Fruit fly (Drosophila melanogaster): ENCODE results near the gene Alp12.
A peak's percentile ranks its signal among the peaks of the same experiment; 100 is the strongest.

Alp12 gene

DNA sequence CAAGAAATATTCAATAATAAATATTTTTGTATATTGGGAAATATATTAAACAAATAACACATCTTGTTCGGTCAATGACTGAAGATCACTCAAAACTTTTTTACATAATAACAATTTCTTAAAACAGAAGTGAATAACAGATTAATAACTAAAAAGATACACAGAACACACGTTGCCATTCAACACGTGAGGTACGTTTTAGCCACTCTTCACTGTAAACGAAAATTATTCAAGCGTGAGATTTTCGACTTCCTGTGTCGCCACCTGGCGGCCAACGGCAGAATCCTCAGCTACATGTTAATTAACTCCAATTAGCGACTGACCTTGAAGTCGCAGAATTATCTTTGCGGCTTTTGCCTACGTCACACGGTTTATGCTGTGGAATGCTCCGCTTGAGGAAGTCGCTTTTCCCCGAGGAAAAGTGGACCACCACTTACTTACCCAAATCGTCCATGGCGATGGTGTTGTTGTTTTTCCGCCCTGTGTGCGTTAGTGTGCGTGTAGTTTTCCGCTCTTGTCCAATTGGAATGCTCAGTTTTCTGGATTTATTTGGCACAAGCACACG is 2.0 kb downstream of the Alp12 start (continued):
- peak; percentile 82 for TF ChIP-seq dysf (GFP tag; IDR thresholded peaks at IDR 0.05)
- peak; percentile 16 for TF ChIP-seq HmgD (GFP tag; optimal IDR thresholded peaks at IDR 0.05)
- peak; percentile 59 for TF ChIP-seq CG1603 (tag; optimal IDR thresholded peaks at IDR 0.05)
- no peak for TF ChIP-seq CG31365 (tag; optimal IDR thresholded peaks at IDR 0.05)
- peak; percentile 42 for TF ChIP-seq shn (GFP tag; optimal IDR thresholded peaks at IDR 0.05)
- peak; percentile 75 for TF ChIP-seq Xrp1 (GFP tag; IDR thresholded peaks at IDR 0.05)
- TF ChIP-seq pan (optimal IDR thresholded peaks at IDR 0.05), result no peak
- TF ChIP-seq pan (GFP tag; optimal IDR thresholded peaks at IDR 0.05 in 1 of 2, IDR thresholded peaks at IDR 0.05 in 1 of 2), result peak in 1 of 2 experiments; percentile 79
- TF ChIP-seq CG1024 (GFP tag; IDR thresholded peaks at IDR 0.05), result no peak
- TF ChIP-seq E2f1 (GFP tag; IDR thresholded peaks at IDR 0.05), result peak; percentile 69
- peak; percentile 9 for TF ChIP-seq CG4617 (GFP tag; optimal IDR thresholded peaks at IDR 0.05; ENCODE audit: borderline replicate concordance)
- TF ChIP-seq trh (GFP tag; optimal IDR thresholded peaks at IDR 0.05), result peak; percentile 13
- TF ChIP-seq CG12659 (GFP tag; optimal IDR thresholded peaks at IDR 0.05), result peak; percentile 59
- no peak for TF ChIP-seq ash1 (GFP tag; optimal IDR thresholded peaks at IDR 0.05)
- peak; percentile 11 for TF ChIP-seq corto (GFP tag; optimal IDR thresholded peaks at IDR 0.05)
- TF ChIP-seq CG3407 (GFP tag; optimal IDR thresholded peaks at IDR 0.05), result peak; percentile 30
- TF ChIP-seq CG18619 (GFP tag; optimal IDR thresholded peaks at IDR 0.05), result peak; percentile 65
- TF ChIP-seq CG2678 (tag; optimal IDR thresholded peaks at IDR 0.05), result peak; percentile 84
- peak; percentile 64 for TF ChIP-seq CG30431 (GFP tag; optimal IDR thresholded peaks at IDR 0.05)
- peak; percentile 71; the same call in 1 of the 3 replicates for TF ChIP-seq CG3726 (GFP tag; IDR thresholded peaks at IDR 0.05)
- TF ChIP-seq CG34422 (GFP tag; IDR thresholded peaks at IDR 0.05), result peak; percentile 55; the same call in 2 of the 3 replicates
- TF ChIP-seq caup (GFP tag; optimal IDR thresholded peaks at IDR 0.05; ENCODE audit: severe bottlenecking), result peak; percentile 50
- no peak for TF ChIP-seq Tbp (GFP tag; optimal IDR thresholded peaks at IDR 0.05)
- peak; percentile 74 for TF ChIP-seq Oli (tag; optimal IDR thresholded peaks at IDR 0.05)
- TF ChIP-seq CG1529 (GFP tag; optimal IDR thresholded peaks at IDR 0.05), result peak; percentile 52
- TF ChIP-seq CG11085 (GFP tag; IDR thresholded peaks at IDR 0.05), result peak; percentile 51
- peak; percentile 73 for TF ChIP-seq en (GFP tag; optimal IDR thresholded peaks at IDR 0.05)
- TF ChIP-seq CG11247 (GFP tag; IDR thresholded peaks at IDR 0.05), result peak; percentile 60
- TF ChIP-seq gem (tag; optimal IDR thresholded peaks at IDR 0.05), result peak; percentile 85
- TF ChIP-seq zfh2 (GFP tag; optimal IDR thresholded peaks at IDR 0.05), result peak; percentile 40
- peak; percentile 66 for TF ChIP-seq Blimp-1 (GFP tag; optimal IDR thresholded peaks at IDR 0.05)
- peak; percentile 44 for TF ChIP-seq CG5180 (GFP tag; optimal IDR thresholded peaks at IDR 0.05)
- TF ChIP-seq Sin3A (optimal IDR thresholded peaks at IDR 0.05), result no peak
- TF ChIP-seq CG11398 (GFP tag; optimal IDR thresholded peaks at IDR 0.05), result no peak
- peak; percentile 68 for TF ChIP-seq sisA (GFP tag; IDR thresholded peaks at IDR 0.05)
- no peak for TF ChIP-seq C15 (GFP tag; IDR thresholded peaks at IDR 0.05)
- peak; percentile 87 to 93 for TF ChIP-seq insv (GFP tag; optimal IDR thresholded peaks at IDR 0.05)
- TF ChIP-seq CG4424 (GFP tag; optimal IDR thresholded peaks at IDR 0.05), result peak; percentile 74
- TF ChIP-seq Ssrp (tag; optimal IDR thresholded peaks at IDR 0.05), result peak; percentile 70
- peak; percentile 64 for TF ChIP-seq gsb-n (tag; optimal IDR thresholded peaks at IDR 0.05)
- no peak for TF ChIP-seq Neu2 (GFP tag; optimal IDR thresholded peaks at IDR 0.05; ENCODE audit: borderline replicate concordance)
- no peak for TF ChIP-seq ems (GFP tag; optimal IDR thresholded peaks at IDR 0.05)
- TF ChIP-seq ind (GFP tag; optimal IDR thresholded peaks at IDR 0.05), result peak; percentile 76
- TF ChIP-seq CG17612 (GFP tag; IDR thresholded peaks at IDR 0.05), result 0 out of 2 replicates have a peak, but pooled peaks have one; percentile 4
- peak; percentile 16 for TF ChIP-seq Bteb2 (GFP tag; optimal IDR thresholded peaks at IDR 0.05)
- peak; percentile 35 for TF ChIP-seq CG10654 (GFP tag; optimal IDR thresholded peaks at IDR 0.05)
- TF ChIP-seq CG2202 (tag; optimal IDR thresholded peaks at IDR 0.05), result no peak
- TF ChIP-seq CG6654 (GFP tag; optimal IDR thresholded peaks at IDR 0.05), result peak; percentile 19
- no peak for TF ChIP-seq ato (GFP tag; IDR thresholded peaks at IDR 0.05; ENCODE audit: partially characterized antibody)
- peak; percentile 40 for TF ChIP-seq sim (GFP tag; IDR thresholded peaks at IDR 0.05)
- TF ChIP-seq CG11695 (GFP tag; IDR thresholded peaks at IDR 0.05), result peak; percentile 54; the same call in 1 of the 3 replicates

Data from whole organism, embryonic.